Worm (Caenorhabditis elegans): ENCODE results near the gene srt-11.
A peak's percentile ranks its signal among the peaks of the same experiment; 100 is the strongest.

Gene srt-11

DNA sequence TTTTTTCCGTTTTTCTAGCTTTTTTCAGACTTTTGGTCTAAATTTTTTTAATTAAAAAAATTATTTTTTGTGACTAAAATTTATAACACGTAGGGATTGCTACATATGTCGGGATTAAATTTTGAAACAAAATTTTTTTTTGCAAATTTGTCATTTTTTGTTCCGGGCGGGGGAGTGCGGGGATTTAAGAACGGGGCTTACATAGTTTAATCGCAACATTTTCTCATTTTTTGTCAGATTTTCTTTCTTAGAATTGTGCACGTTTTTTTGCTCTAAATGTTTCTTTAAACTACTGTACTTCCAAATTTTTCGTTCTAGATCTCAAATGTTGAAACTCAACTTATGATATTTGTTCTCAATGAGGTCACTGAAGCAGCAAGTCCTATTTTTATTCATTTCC lies 15.0 kb upstream of the srt-11 start, which contains the start of gene Y54E2A.10:
Gene Y54E2A.10, plus strand, starts transcription at position 301 of the 400 bp plus-strand sequence.
- no peak for TF ChIP-seq elt-3 (tag; optimal IDR thresholded peaks at IDR 0.05)
- no peak for TF ChIP-seq lin-39 (tag; optimal IDR thresholded peaks at IDR 0.05)
- TF ChIP-seq grh-1 (GFP tag; IDR thresholded peaks at IDR 0.05): no peak
- TF ChIP-seq nhr-84 (tag; optimal IDR thresholded peaks at IDR 0.05): no peak
- no peak for TF ChIP-seq mep-1 (tag; optimal IDR thresholded peaks at IDR 0.05)

DNA sequence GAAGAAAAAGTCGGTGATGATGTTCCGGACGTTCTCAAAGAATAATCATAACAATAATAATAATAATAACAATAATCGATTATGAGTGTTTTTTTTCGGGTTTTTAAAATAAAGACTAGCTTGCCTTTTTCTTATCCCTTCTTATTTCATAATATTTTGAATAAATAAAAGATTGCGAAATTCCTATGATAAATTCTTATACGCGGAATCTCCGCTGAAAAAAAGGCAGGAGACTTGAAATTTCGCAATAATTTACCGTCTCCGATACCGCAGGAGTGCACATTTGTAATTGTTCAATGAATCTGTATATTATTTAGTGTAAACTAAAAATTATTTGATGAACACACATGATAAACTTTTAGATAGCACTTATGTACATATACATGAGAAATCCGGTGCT lies 13.3 kb upstream of the srt-11 start:
- TF ChIP-seq lir-3 (tag; optimal IDR thresholded peaks at IDR 0.05; ENCODE audit: poor library complexity) (no peak), isw-1 (GFP tag; IDR thresholded peaks at IDR 0.05) (no peak), lin-13 (GFP tag; optimal IDR thresholded peaks at IDR 0.05) (no peak), dpl-1 (GFP tag; optimal IDR thresholded peaks at IDR 0.05) (no peak), tbx-2 (tag; optimal IDR thresholded peaks at IDR 0.05) (no peak), mep-1 (tag; optimal IDR thresholded peaks at IDR 0.05) (no peak), tlp-1 (tag; optimal IDR thresholded peaks at IDR 0.05) (no peak), unc-86 (tag; optimal IDR thresholded peaks at IDR 0.05) (no peak), mab-9 (GFP tag; IDR thresholded peaks at IDR 0.05) (no peak), nhr-77 (tag; optimal IDR thresholded peaks at IDR 0.05) (no peak), mef-2 (tag; optimal IDR thresholded peaks at IDR 0.05) (no peak), aly-2 (tag; optimal IDR thresholded peaks at IDR 0.05) (no peak), lsy-2 (tag; optimal IDR thresholded peaks at IDR 0.05) (no peak), vab-15 (tag; optimal IDR thresholded peaks at IDR 0.05) (no peak), nhr-20 (tag; optimal IDR thresholded peaks at IDR 0.05) (no peak), lin-15B (tag; optimal IDR thresholded peaks at IDR 0.05) (no peak), nhr-19 (GFP tag; conservative IDR thresholded peaks at IDR 0.05) (no peak), ceh-8 (GFP tag; optimal IDR thresholded peaks at IDR 0.05) (no peak), hlh-4 (tag; optimal IDR thresholded peaks at IDR 0.05) (no peak)

DNA sequence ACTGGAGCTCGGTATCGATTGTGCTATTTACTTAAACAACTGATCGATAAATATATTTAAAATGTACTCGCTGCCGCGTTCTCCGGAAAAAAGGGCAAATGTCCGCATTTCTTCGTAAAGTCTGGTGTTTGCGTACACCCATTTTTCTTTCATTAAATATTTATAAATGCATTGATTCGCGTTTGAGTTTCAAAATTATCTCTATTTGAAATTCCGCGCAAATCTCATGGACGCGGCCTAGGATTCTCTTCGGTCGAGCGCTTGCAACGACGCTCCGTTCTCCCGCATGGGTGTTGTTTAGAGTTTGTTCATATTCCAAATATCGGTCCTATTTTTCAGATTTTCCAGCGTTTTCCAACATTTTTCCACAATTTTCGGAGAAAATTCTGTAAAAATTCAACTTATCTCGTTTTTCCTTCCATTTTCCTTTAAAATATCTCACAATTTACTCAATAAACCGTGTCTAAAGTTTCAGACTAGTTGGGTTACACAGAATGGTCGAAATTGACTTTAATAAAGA lies 10.8 kb upstream of the srt-11 start, which contains the start of gene eif-3.B:
Gene eif-3.B, plus strand, starts transcription at position 470 of the 520 bp plus-strand sequence.
- TF ChIP-seq ets-5 (GFP tag; IDR thresholded peaks at IDR 0.05): no peak
- no peak for TF ChIP-seq nhr-76 (tag; optimal IDR thresholded peaks at IDR 0.05)
- TF ChIP-seq nhr-28 (tag; optimal IDR thresholded peaks at IDR 0.05): peak; percentile 26
- peak; percentile 97 for TF ChIP-seq sox-4 (tag; optimal IDR thresholded peaks at IDR 0.05)
- TF ChIP-seq fkh-4 (tag; optimal IDR thresholded peaks at IDR 0.05; ENCODE audit: borderline replicate concordance): peak; percentile 99
- TF ChIP-seq unc-98 (GFP tag; IDR thresholded peaks at IDR 0.05): peak; percentile 88
- TF ChIP-seq ceh-8 (GFP tag; optimal IDR thresholded peaks at IDR 0.05): peak; percentile 94
- peak; percentile 87 for TF ChIP-seq jun-1 (tag; optimal IDR thresholded peaks at IDR 0.05)
- TF ChIP-seq lin-14 (GFP tag; optimal IDR thresholded peaks at IDR 0.05): peak; percentile 93
- TF ChIP-seq pax-3 (tag; optimal IDR thresholded peaks at IDR 0.05): peak; percentile 96
- TF ChIP-seq elt-2 (tag; optimal IDR thresholded peaks at IDR 0.05): peak; percentile 89
- peak in 1 of 2 experiments; percentile 97 for TF ChIP-seq ztf-11 (tag; optimal IDR thresholded peaks at IDR 0.05)
- peak; percentile 1 for TF ChIP-seq C34B4.2 (tag; optimal IDR thresholded peaks at IDR 0.05)
- peak; percentile 98 for TF ChIP-seq nhr-77 (tag; optimal IDR thresholded peaks at IDR 0.05)
- TF ChIP-seq isw-1 (GFP tag; IDR thresholded peaks at IDR 0.05): peak; percentile 96
- peak; percentile 95 to 96 for TF ChIP-seq lsy-2 (tag; optimal IDR thresholded peaks at IDR 0.05)
- TF ChIP-seq lin-39 (tag; optimal IDR thresholded peaks at IDR 0.05): peak; percentile 92
- peak; percentile 89 for TF ChIP-seq zag-1 (tag; optimal IDR thresholded peaks at IDR 0.05)
- TF ChIP-seq aly-2 (tag; optimal IDR thresholded peaks at IDR 0.05): peak; percentile 87
- peak; percentile 79 for TF ChIP-seq zip-4 (GFP tag; optimal IDR thresholded peaks at IDR 0.05)
- TF ChIP-seq mdl-1 (tag; optimal IDR thresholded peaks at IDR 0.05): peak in 1 of 2 experiments; percentile 80
- TF ChIP-seq vab-15 (tag; optimal IDR thresholded peaks at IDR 0.05): peak; percentile 90
- TF ChIP-seq swsn-7 (tag; optimal IDR thresholded peaks at IDR 0.05): peak; percentile 96
- peak in 1 of 2 experiments; percentile 26 for TF ChIP-seq egl-27 (tag; optimal IDR thresholded peaks at IDR 0.05)
- TF ChIP-seq hlh-17 (GFP tag; optimal IDR thresholded peaks at IDR 0.05; ENCODE audit: borderline replicate concordance): peak; percentile 55
- peak; percentile 98 for TF ChIP-seq egl-13 (tag; optimal IDR thresholded peaks at IDR 0.05)
- TF ChIP-seq tbx-2 (tag; optimal IDR thresholded peaks at IDR 0.05): peak; percentile 98
- TF ChIP-seq pag-3 (tag; optimal IDR thresholded peaks at IDR 0.05; ENCODE audit: borderline replicate concordance, insufficient read depth): no peak
- TF ChIP-seq hpl-2 (GFP tag; optimal IDR thresholded peaks at IDR 0.05): peak; percentile 29
- peak; percentile 90 for TF ChIP-seq ceh-88 (GFP tag; IDR thresholded peaks at IDR 0.05)
- TF ChIP-seq mab-9 (GFP tag; IDR thresholded peaks at IDR 0.05): peak; percentile 74; the same call in 1 of the 2 replicates
- TF ChIP-seq nhr-237 (tag; optimal IDR thresholded peaks at IDR 0.05): peak; percentile 86
- no peak for TF ChIP-seq ces-1 (GFP tag; optimal IDR thresholded peaks at IDR 0.05)
